Worm (Caenorhabditis elegans): ENCODE data around the gene C02F5.5.

Gene C02F5.5

DNA sequence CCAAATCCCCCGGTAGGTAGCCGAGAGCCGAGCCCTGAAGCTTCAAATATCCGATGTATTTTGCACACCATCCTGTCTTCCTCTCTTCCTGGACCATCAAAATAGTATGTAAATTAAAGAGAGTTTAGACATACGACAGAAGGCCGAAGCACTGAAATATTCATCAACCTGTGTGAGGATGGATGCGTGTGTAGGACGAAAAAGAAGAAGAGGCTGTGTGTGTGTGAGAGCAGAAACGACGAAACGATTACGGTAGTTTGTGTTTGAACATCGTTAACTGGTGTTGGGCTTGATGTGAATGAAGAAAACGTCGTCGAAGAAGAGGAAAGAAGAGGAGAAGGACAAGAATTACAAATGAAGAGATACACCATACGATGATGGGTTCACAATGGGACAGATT lies 24.4 kb upstream of the C02F5.5 start (continued):
- TF ChIP-seq ceh-88 (GFP tag; IDR thresholded peaks at IDR 0.05) (no peak), unc-86 (tag; optimal IDR thresholded peaks at IDR 0.05) (peak; percentile 97), nhr-237 (tag; optimal IDR thresholded peaks at IDR 0.05) (no peak), snpc-4 (tag; optimal IDR thresholded peaks at IDR 0.05) (no peak), elt-3 (tag; optimal IDR thresholded peaks at IDR 0.05) (no peak), ets-5 (GFP tag; IDR thresholded peaks at IDR 0.05) (no peak), elt-2 (tag; optimal IDR thresholded peaks at IDR 0.05) (no peak), rnt-1 (tag; optimal IDR thresholded peaks at IDR 0.05) (no peak), sptf-1 (tag; optimal IDR thresholded peaks at IDR 0.05) (no peak)

DNA sequence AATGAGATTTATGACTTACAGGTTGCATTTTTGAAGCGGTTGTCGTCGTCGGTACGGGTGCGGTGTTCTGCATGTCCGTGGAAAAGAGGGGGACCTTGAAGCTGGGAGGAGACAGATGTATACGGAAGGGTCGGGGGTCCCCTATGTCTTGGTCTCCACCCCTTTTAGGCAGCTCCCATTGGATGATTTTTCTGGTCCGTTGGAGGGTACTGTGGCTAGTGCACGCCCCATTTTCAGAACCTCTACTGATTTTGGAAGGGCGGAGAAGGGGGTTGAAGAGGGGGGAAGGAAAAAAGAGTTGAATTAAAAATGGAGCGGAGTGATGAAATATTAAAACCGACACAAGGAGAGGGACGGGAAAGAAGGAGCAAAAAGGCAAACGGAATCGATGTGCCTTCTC lies 19.8 kb upstream of the C02F5.5 start, which contains the start of gene unc-86:
Gene unc-86 (minus strand): TSS at position 113 of the 400 bp plus-strand sequence.
- TF ChIP-seq mef-2 (tag; optimal IDR thresholded peaks at IDR 0.05) (no peak), lsy-2 (tag; optimal IDR thresholded peaks at IDR 0.05) (peak in 1 of 2 experiments; percentile 31), unc-86 (tag; optimal IDR thresholded peaks at IDR 0.05) (peak; percentile 86), aly-2 (tag; optimal IDR thresholded peaks at IDR 0.05) (no peak), xbp-1 (tag; optimal IDR thresholded peaks at IDR 0.05) (no peak), unc-62 (GFP tag; optimal IDR thresholded peaks at IDR 0.05) (no peak), ets-5 (GFP tag; IDR thresholded peaks at IDR 0.05) (no peak), nhr-11 (tag; optimal IDR thresholded peaks at IDR 0.05) (no peak), lin-14 (GFP tag; optimal IDR thresholded peaks at IDR 0.05) (peak; percentile 4), skn-1 (tag; optimal IDR thresholded peaks at IDR 0.05) (no peak), C34B4.2 (tag; optimal IDR thresholded peaks at IDR 0.05) (no peak)

- TF ChIP-seq fkh-8 (tag; optimal IDR thresholded peaks at IDR 0.05) (no peak), egl-13 (tag; optimal IDR thresholded peaks at IDR 0.05) (no peak), nhr-85 (tag) (no peak), mep-1 (tag; optimal IDR thresholded peaks at IDR 0.05) (no peak), C04F5.9 (tag; optimal IDR thresholded peaks at IDR 0.05) (no peak), pqm-1 (tag; optimal IDR thresholded peaks at IDR 0.05) (no peak), dsc-1 (tag; optimal IDR thresholded peaks at IDR 0.05) (peak; percentile 11), efl-1 (optimal IDR thresholded peaks at IDR 0.05) (no peak), efl-1 (GFP tag; optimal IDR thresholded peaks at IDR 0.05 in 1 of 2) (peak in 1 of 2 experiments; percentile 34), hlh-17 (GFP tag; optimal IDR thresholded peaks at IDR 0.05; ENCODE audit: borderline replicate concordance) (no peak)
Measured at ce11 chrIII:8217919-8218318, 18.1 kb upstream of the C02F5.5 start, which contains the start of gene C30A5.16. Gene C30A5.16, plus strand, starts transcription at chrIII:8218219.

ce11 chrIII:8220081-8220480 lies 15.9 kb upstream of the C02F5.5 start:
- TF ChIP-seq ceh-8 (GFP tag; optimal IDR thresholded peaks at IDR 0.05): no peak
- TF ChIP-seq pag-3 (tag; optimal IDR thresholded peaks at IDR 0.05; ENCODE audit: borderline replicate concordance, insufficient read depth): no peak
- TF ChIP-seq ztf-11 (tag; optimal IDR thresholded peaks at IDR 0.05): peak in 1 of 2 experiments; percentile 57
- TF ChIP-seq unc-86 (tag; optimal IDR thresholded peaks at IDR 0.05): peak; percentile 79
- TF ChIP-seq egl-27 (tag; optimal IDR thresholded peaks at IDR 0.05): no peak
- TF ChIP-seq tbx-2 (tag; optimal IDR thresholded peaks at IDR 0.05): peak; percentile 6

- TF ChIP-seq lsy-2 (tag; optimal IDR thresholded peaks at IDR 0.05): peak in 1 of 2 experiments; percentile 26
- TF ChIP-seq snu-23 (GFP tag; optimal IDR thresholded peaks at IDR 0.05): peak; percentile 6
- no peak for TF ChIP-seq elt-3 (tag; optimal IDR thresholded peaks at IDR 0.05)
- TF ChIP-seq efl-1 (optimal IDR thresholded peaks at IDR 0.05): peak in 1 of 2 experiments; percentile 17
- TF ChIP-seq efl-1 (GFP tag; optimal IDR thresholded peaks at IDR 0.05 in 1 of 2): peak; percentile 25 to 62
- peak in 1 of 3 experiments; percentile 33 for TF ChIP-seq dpl-1 (GFP tag; optimal IDR thresholded peaks at IDR 0.05)
- no peak for TF ChIP-seq nhr-71 (tag; optimal IDR thresholded peaks at IDR 0.05)
Measured at ce11 chrIII:8224769-8225168, 11.2 kb upstream of the C02F5.5 start, which contains the start of gene mob-4. Gene mob-4, plus strand, starts transcription at chrIII:8225097.

Data from whole organism, L1 larva.